Worm (Caenorhabditis elegans): Measurements from ENCODE around the gene F35C11.2.

Gene F35C11.2

DNA sequence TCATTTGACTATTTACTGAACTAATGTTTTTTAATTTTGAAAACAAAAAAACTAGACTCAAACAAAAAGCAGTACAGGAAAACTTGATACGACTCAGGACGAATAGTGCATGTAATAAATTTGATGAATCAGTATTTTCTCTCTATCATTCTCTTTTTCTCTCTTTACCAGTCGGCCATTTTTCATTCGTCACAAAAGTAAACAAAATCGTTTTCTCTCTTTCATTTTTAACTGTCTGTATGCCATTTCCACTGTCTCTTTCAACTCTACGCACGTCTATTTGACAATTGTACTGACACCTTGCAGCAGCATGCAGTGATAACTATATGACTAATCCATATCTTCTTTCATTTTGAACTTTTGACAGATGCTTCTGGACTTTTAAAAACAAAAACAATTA is at the start of gene F35C11.2, which contains the start of gene F35C11.4:
F35C11.2 (minus strand) TSS at position 90 of the 400 bp plus-strand sequence.
F35C11.4 (plus strand) TSS at position 260 of the 400 bp plus-strand sequence.
- TF ChIP-seq unc-62 (GFP tag; optimal IDR thresholded peaks at IDR 0.05), result no peak

DNA sequence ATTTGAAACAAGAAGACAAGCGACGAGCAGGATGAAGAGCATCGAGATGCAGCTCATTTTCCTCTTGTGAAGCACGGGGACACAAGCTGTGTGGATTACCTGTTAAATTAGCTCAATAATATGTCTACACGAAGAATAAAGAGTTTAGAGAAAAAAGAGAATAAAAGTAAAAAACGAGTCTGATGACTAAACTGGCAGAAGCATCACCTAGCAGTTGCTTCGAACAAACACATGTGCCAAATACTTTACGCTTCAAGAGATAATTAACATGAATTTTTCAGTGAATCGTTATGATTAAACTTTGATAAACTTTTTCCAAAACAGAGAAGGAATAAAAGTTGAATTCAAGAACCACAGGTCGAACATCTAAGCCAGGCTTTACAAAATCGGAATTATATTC is 46.7 kb upstream of the F35C11.2 start, which contains the start of gene nlp-55:
nlp-55 (minus strand) TSS at position 101 of the 400 bp plus-strand sequence.
- no peak for TF ChIP-seq unc-62 (GFP tag; optimal IDR thresholded peaks at IDR 0.05)

DNA sequence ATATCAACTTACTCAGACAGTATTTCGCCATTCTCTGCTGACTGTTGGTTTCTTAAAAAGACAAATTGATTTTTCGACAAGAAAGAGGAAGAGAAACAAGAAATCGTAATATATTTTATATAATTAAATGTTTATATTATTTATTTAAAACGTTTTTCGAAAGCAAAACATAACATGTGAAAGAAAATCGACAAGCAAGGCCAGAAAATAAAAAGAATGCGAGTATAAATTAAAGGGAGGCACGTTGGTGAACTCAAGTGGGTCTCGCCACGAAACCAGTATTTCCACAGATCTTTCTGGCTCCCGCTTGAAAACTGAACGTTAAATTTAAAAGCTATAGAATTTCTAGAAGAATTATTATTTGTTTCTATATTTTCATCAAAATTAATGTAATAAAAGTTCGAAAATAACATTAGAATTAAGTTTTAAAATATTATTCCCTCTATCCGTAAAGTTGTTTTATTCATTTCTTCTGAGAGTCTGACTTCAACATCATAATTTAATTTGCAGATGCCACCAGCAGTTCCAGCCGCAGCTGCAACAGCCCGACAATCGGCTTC is 34.6 kb upstream of the F35C11.2 start, which contains the start of the genes nst-1 and cct-4:
nst-1 (minus strand) TSS at position 51 of the 560 bp plus-strand sequence.
cct-4 (plus strand) TSS at position 510 of the 560 bp plus-strand sequence.
- TF ChIP-seq unc-62 (GFP tag; optimal IDR thresholded peaks at IDR 0.05), result no peak

DNA sequence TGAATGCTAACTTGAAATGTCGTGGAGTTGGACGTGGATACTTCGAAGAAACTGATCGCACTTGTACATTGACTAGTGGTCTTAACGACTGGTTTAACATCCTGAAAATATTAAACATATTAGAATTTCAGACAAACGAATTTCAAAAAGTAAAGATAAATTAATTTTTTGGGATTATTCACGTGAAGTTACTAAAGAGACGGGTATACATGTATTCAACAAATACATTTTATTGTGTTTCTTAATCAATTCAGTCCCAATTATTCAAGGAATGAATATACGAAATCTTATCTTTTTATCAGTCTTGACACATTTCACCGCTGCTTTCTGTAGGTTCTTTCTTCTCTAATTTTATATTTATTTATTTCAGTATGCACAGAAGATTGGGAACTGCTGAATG is 29.8 kb upstream of the F35C11.2 start, which contains the start of the genes mrpl-10 and clec-142:
mrpl-10 (minus strand) TSS at position 101 of the 400 bp plus-strand sequence.
clec-142 (plus strand) TSS at position 264 of the 400 bp plus-strand sequence.
- TF ChIP-seq unc-62 (GFP tag; optimal IDR thresholded peaks at IDR 0.05), result no peak

DNA sequence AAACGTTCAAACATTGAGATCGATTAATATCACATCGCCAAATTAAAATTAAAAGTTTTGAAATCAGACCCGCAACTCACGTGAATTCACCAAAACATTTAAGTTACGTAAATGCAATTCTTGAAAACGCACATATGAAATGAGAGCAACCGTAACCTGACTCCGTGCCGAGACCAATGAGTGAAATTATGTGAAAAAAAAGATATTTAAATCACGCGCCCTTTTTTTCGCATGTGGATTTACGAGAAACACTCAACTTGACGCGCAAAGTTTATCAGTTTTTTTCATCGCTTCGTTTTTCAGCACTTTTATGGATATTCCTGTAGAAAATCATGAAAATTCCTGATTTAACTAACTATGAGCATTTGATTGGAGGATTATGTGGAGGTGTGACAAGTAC is 27.4 kb upstream of the F35C11.2 start, which contains the start of the genes gei-14 and slc-25A32:
gei-14 (minus strand) TSS at position 175 of the 400 bp plus-strand sequence.
slc-25A32 (plus strand) TSS at position 242 of the 400 bp plus-strand sequence.
- TF ChIP-seq unc-62 (GFP tag; optimal IDR thresholded peaks at IDR 0.05), result no peak

DNA sequence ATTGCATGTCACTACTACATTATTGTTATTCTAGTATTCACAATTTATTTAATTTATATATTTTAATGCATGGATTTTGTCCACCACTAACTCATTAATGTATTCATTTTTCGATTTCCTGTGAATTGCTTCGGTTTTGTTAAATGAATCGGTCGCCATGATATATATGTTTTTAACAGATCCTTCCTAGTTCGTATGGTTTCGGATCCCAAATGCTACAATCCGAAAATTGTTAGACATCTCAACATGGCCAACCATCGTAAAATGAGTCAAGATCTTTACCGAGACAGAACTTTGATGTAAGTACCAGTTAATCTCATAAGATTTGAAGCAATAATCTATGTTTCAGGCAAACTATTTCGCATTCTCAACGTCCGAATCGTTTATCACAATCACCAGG is 24.4 kb upstream of the F35C11.2 start:
- no peak for TF ChIP-seq unc-62 (GFP tag; optimal IDR thresholded peaks at IDR 0.05)

DNA sequence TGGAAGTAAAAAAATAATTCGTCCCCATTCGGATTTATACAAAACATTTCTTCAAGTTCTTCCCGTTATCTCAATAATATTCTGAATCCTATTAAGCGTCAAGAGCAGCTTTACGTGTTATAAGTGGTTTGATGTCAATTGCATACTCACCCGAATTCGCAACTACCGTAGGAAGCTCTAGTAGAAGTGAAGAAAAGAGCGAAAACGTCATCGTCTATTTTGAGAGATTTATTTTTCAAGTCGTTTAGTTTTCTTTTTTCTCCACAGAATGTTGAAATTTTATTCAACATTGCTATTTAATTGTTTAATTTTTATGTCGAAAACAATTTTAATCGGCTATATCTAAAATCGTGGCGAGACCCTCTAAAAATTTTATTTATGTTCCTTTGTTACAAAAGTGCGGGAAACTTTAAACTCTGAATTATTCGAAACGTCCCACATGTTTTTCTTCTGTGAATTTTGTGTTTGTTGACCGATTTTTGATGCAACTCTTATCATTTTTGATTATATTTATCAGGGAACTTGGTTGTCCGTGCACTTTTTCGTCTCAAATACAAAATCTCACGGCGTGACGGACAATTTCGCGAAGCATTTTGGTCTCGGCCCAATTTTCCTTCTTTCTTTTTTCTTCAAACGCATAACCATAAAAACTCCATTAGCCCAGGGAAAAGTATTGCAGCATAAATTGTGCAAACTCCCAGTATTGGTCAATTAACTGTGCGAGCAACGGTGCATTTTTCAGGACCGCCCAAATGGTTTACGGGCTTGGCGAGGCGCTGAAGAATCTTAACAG is 21.4 kb upstream of the F35C11.2 start, which contains the start of gene tdc-1:
tdc-1 (plus strand) TSS at position 743 of the 793 bp plus-strand sequence.
- TF ChIP-seq unc-62 (GFP tag; optimal IDR thresholded peaks at IDR 0.05), result no peak

DNA sequence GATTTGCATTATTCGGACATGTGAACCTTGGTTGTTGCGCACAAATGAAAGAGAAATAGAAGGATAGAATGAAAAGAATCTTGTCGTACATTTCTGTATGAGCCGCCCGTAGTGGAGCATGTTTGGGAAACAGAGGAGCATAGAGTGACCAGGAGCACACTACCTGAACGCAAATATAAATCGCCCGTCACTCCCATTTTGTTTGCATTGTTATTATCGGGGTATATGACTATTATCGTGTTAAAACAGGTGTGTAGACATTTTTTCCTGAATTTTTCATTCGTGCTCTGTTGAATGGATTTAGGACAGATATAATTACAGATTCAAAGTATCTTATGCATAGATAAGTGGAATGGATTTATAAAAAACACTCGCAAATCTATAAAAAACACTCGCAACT is 20.7 kb upstream of the F35C11.2 start, which contains the start of gene K01C8.2:
K01C8.2 (minus strand) TSS at position 101 of the 400 bp plus-strand sequence.
- TF ChIP-seq unc-62 (GFP tag; optimal IDR thresholded peaks at IDR 0.05), result no peak

DNA sequence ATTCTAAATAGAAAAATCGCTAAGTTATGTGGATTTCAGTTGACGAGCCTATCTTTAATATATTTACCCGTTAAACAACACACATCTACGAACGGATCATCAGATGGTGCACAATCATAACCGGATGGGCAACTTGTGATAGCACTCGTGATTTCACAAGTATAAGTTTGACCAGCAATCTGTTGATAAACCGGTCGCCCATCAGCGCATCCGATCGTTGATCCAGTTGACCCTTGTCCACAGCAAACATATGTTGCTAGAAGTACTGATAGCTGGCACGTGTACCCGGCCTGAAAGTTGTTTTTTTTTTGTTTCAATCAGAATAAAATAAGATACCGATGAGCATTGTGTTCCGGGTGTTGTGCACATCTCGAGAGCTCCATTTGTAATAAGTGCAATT is 19.0 kb upstream of the F35C11.2 start:
- no peak for TF ChIP-seq unc-62 (GFP tag; optimal IDR thresholded peaks at IDR 0.05)

DNA sequence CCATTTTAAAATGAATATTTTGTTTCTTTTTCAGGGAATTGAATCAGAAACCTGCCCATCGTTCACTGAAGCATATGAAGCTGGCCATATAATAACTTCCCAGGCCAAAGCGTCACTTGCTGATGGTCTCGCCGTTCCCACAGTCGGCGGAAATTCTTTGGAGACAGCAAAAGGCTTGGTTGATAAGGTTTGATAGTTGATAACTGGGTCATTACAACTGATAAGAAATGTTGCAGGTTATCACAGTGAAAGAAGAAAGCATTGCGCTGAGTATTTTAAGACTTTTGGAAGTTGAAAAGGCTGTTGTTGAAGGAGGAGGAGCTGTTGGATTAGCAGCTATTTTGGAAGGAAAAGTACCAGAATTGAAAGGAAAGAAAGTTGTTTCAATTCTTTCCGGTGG is 17.9 kb upstream of the F35C11.2 start:
- no peak for TF ChIP-seq unc-62 (GFP tag; optimal IDR thresholded peaks at IDR 0.05)

DNA sequence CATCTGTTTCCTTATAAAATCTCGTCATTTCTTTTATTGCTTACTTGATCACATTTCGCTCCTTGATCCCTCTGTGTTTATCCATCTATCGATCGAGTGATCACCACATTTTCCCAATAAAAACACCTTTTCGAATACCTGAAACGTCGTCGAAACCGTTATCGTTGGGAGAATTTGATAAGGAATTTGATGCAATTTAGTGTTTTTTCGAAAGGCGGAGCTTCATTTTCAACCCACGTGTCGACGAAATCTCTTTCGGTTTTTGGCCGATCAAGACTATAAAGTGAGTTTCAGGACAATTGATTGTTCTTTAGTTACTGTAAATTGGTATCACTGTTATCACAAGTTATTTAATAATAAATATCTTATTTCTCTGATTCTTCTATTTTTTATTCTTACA is 16.0 kb upstream of the F35C11.2 start, which contains the start of gene srdh-1:
srdh-1 (plus strand) TSS at position 43 of the 400 bp plus-strand sequence.
- no peak for TF ChIP-seq unc-62 (GFP tag; optimal IDR thresholded peaks at IDR 0.05)

DNA sequence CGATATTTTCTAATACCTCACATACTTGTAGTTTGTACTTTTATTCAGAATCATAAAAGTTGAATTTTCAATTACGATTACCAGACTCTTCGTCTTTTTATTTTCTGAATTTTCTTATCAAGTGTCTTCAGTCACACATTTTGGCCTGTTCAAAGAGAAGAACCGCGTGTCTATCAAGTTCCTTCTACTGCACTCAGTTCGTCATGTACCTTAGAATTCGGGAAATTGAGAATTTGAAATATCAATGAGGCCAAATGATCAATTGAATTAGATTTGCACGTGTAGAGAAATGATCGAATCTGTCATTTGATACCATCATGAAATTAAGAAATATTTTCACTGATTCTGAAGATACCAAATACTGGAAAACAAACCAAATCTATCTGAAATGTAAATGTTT is 14.9 kb upstream of the F35C11.2 start:
- no peak for TF ChIP-seq unc-62 (GFP tag; optimal IDR thresholded peaks at IDR 0.05)

DNA sequence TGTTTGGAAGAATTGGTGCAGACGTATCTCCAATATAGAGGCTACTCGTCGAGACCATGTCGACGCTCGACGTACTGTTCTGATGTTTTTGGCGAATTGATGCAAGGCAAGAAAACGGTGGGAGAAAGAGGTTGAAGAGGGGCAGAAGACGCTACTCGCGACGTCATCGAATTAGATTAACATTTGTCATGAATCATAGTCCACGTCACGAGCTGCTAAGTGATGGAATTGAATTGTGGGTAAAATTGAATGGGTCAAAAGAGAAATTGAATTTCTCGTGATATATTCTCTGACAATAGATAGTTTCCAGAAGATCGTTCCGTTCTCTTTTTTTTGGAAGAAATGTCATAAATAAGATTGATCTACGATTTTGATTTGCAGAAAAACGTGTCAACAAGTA is 11.0 kb upstream of the F35C11.2 start:
- TF ChIP-seq unc-62 (GFP tag; optimal IDR thresholded peaks at IDR 0.05), result no peak

DNA sequence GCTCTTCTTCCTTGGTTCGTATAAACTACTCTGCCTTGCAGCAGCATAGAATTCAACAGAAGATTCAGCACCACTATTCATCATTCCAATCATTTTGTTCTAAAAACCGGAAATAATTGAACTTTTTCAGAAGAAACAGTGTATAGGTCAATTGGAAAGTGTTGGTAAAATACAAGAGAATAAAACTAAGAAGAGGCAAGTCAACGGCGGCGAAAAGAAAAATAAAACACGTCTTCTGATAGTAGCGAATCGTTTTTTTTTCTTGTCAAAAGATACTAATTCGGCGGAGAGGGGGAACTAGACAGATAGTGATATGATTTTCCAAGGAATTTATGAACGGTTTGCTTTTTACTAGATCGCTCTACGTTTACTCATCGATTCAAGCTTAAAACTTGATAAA is 10.4 kb upstream of the F35C11.2 start, which contains the start of gene F35C11.6:
F35C11.6 (minus strand) TSS at position 101 of the 400 bp plus-strand sequence.
- TF ChIP-seq unc-62 (GFP tag; optimal IDR thresholded peaks at IDR 0.05), result no peak

DNA sequence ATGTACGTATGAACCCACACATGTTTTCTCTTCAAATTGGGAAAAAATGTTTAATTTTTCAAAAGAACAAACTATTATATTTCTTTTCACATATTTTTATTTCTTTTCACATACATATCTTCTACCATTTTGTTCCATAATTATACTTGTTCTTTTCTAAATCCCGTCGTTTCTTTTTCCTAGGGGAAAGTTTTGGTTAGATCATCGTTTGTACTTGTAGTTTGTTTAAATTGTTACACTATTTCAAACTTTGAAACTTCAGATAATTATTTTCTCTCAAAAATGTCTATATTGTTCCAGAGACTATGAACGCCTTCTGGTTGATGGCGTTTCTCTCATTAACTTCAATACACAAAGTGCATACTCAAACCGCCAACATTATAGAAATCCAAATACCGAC is 7.4 kb upstream of the F35C11.2 start, which contains the start of gene F35C11.7:
F35C11.7 (plus strand) TSS at position 301 of the 400 bp plus-strand sequence.
- TF ChIP-seq unc-62 (GFP tag; optimal IDR thresholded peaks at IDR 0.05), result no peak

All from whole organism, dauer.